Worm (Caenorhabditis elegans): ENCODE measurements around the gene col-164.

DNA sequence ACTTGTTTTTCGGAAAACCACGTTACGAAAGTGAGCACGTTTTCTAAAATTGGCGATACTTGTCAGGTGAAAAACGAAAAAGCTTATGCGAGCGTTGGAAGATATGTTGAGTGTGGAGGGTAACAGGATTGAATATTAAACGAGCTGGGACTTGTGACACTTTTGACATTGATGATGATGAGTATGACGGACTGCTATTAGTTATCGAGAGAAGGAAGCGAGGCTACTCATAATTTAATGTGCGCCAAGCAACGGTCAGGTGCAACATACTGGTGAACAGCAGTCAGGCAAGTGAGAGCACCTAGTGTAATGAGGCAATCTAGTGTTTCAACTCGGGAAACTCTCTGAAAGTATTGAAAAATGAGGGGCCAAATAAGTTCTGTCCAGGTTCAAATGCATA, 43.1 kb upstream of the col-164 start:
- TF ChIP-seq him-1 (tag; optimal IDR thresholded peaks at IDR 0.05) (no peak), W03F9.2 (tag; optimal IDR thresholded peaks at IDR 0.05) (no peak)

Measured in whole organism, L4/young adult.